Worm (Caenorhabditis elegans): Measurements from ENCODE around the gene srbc-37.

DNA sequence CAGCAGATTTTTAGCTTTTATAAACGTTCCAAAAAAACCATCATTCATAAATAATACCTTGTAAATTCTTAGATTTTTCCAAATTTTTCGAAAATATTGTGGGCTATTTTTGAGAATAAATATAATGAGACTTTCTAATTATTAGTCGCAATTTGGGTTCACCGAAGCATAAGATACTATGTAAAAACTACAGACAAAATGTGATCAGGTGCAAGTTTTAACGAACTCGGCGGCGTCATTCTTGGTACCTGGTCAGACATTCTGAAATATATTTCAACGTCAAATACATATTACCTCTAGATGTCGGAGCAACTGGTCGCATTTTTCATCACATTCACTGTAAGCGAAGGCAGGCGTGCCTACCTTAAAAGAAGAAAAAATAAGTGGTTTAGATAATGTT is 20.3 kb upstream of the srbc-37 start, which contains the start of gene srx-23:
- TF ChIP-seq snpc-3.4 (tag; optimal IDR thresholded peaks at IDR 0.05) (no peak), nhr-90 (tag; optimal IDR thresholded peaks at IDR 0.05) (no peak), ama-1 (optimal IDR thresholded peaks at IDR 0.05) (no peak), ama-1 (GFP tag; optimal IDR thresholded peaks at IDR 0.05) (no peak), ceh-27 (GFP tag; optimal IDR thresholded peaks at IDR 0.05) (no peak), ets-4 (GFP tag; optimal IDR thresholded peaks at IDR 0.05) (no peak), snpc-4 (GFP tag; optimal IDR thresholded peaks at IDR 0.05) (no peak), snpc-4 (tag; optimal IDR thresholded peaks at IDR 0.05) (no peak), unc-62 (GFP tag; optimal IDR thresholded peaks at IDR 0.05) (no peak), let-526 (GFP tag; IDR thresholded peaks at IDR 0.05) (no peak), F39B2.1 (GFP tag; IDR thresholded peaks at IDR 0.05) (no peak), hlh-26 (GFP tag; conservative IDR thresholded peaks at IDR 0.05) (no peak), rec-8 (tag; optimal IDR thresholded peaks at IDR 0.05) (no peak)
